Worm (Caenorhabditis elegans): ENCODE results near the gene T24H10.5.

The T24H10.5 gene

DNA sequence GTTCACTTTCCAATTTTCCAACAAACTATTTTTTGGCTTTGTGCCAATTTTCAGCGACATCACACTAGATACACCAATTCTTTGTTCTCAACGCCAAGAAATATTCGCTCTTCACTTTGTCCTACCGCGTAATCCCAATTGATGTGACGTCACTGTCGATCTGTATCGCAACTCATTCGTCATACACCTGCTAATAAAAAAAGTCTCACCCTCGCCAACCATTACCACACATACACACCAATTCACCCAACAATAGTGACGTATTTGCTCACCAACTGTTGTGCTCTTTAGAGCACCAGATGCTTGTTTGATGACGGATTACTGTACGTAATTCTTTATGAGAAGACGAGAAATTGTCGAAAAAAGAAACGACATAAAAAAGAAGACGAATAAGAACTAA lies 37.5 kb upstream of the T24H10.5 start:
- TF ChIP-seq aly-2 (tag; optimal IDR thresholded peaks at IDR 0.05) (no peak), ztf-11 (tag; optimal IDR thresholded peaks at IDR 0.05) (peak in 1 of 2 experiments; percentile 58), sup-37 (GFP tag; optimal IDR thresholded peaks at IDR 0.05) (no peak), nhr-19 (GFP tag; conservative IDR thresholded peaks at IDR 0.05) (no peak), nhr-71 (tag; optimal IDR thresholded peaks at IDR 0.05) (peak; percentile 7), rnt-1 (tag; optimal IDR thresholded peaks at IDR 0.05) (no peak), elt-2 (tag; optimal IDR thresholded peaks at IDR 0.05) (no peak), tbx-2 (tag; optimal IDR thresholded peaks at IDR 0.05) (peak; percentile 13)

DNA sequence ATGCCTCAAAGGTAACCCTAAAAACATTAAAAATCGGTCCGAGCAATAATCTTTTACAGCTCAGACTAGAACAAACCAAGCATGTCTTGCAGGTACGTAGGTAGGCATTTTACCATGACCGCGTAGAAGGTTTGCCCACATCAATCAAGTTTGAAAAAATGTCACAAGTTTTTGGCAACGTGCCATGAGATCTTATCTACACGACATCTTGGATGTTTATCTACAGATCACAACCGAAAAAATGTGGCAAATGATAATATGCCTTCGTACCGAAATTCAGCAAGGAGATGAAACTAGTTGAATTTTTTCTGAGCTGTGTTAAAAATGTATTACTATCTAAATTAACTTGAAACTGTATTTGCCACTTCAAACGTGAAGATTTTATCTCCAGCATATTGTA lies 36.5 kb upstream of the T24H10.5 start:
- no peak for TF ChIP-seq zip-4 (GFP tag; optimal IDR thresholded peaks at IDR 0.05)
- TF ChIP-seq snu-23 (GFP tag; optimal IDR thresholded peaks at IDR 0.05), result peak; percentile 35
- TF ChIP-seq C16A3.4 (tag; optimal IDR thresholded peaks at IDR 0.05), result peak; percentile 2
- peak; percentile 65 for TF ChIP-seq lin-14 (GFP tag; optimal IDR thresholded peaks at IDR 0.05)
- no peak for TF ChIP-seq tlp-1 (tag; optimal IDR thresholded peaks at IDR 0.05)
- TF ChIP-seq nhr-85 (tag), result peak; percentile 91
- TF ChIP-seq mdl-1 (tag; optimal IDR thresholded peaks at IDR 0.05), result peak in 1 of 2 experiments; percentile 7
- no peak for TF ChIP-seq nhr-28 (tag; optimal IDR thresholded peaks at IDR 0.05)
- no peak for TF ChIP-seq Y116A8C.19 (tag; optimal IDR thresholded peaks at IDR 0.05; ENCODE audit: borderline replicate concordance)
- TF ChIP-seq efl-3 (GFP tag; optimal IDR thresholded peaks at IDR 0.05), result peak; percentile 20
- TF ChIP-seq lin-39 (tag; optimal IDR thresholded peaks at IDR 0.05), result peak; percentile 22
- peak; percentile 26 for TF ChIP-seq rnt-1 (tag; optimal IDR thresholded peaks at IDR 0.05)
- TF ChIP-seq nhr-84 (tag; optimal IDR thresholded peaks at IDR 0.05), result no peak
- no peak for TF ChIP-seq efl-1 (optimal IDR thresholded peaks at IDR 0.05)
- peak in 1 of 2 experiments; percentile 28 for TF ChIP-seq efl-1 (GFP tag; optimal IDR thresholded peaks at IDR 0.05 in 1 of 2)
- TF ChIP-seq nhr-71 (tag; optimal IDR thresholded peaks at IDR 0.05), result peak; percentile 45
- TF ChIP-seq elt-3 (tag; optimal IDR thresholded peaks at IDR 0.05), result peak in 1 of 6 experiments; percentile 62
- no peak for TF ChIP-seq isw-1 (GFP tag; IDR thresholded peaks at IDR 0.05)
- TF ChIP-seq pag-3 (tag; optimal IDR thresholded peaks at IDR 0.05; ENCODE audit: borderline replicate concordance, insufficient read depth), result peak; percentile 32
- TF ChIP-seq lsy-2 (tag; optimal IDR thresholded peaks at IDR 0.05), result peak in 1 of 2 experiments; percentile 20
- TF ChIP-seq nhr-20 (tag; optimal IDR thresholded peaks at IDR 0.05), result peak; percentile 42

DNA sequence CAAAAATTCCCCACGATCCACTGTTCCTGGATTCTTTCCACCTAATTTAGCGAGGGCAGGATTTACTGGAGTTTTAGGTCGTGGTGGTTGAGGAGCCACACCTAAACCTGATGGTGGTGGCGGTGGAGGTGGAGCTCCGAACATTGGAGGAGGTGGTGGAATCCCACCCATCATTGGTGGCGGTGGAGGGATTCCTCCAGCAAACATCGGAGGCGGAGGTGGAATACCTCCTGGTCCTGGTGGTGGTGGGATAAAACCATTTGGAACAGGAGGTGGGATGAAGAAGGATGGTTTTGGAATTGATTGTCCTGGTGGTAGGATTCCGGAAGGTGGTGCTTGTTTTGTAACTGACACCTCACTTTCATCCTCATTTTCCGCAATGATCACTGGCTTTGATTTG lies 31.1 kb upstream of the T24H10.5 start:
- TF ChIP-seq hlh-17 (GFP tag; optimal IDR thresholded peaks at IDR 0.05; ENCODE audit: borderline replicate concordance), result no peak
- TF ChIP-seq unc-86 (tag; optimal IDR thresholded peaks at IDR 0.05), result no peak
- no peak for TF ChIP-seq elt-3 (tag; optimal IDR thresholded peaks at IDR 0.05)
- TF ChIP-seq egl-13 (tag; optimal IDR thresholded peaks at IDR 0.05), result no peak
- no peak for TF ChIP-seq ceh-63 (GFP tag; optimal IDR thresholded peaks at IDR 0.05)
- TF ChIP-seq aha-1 (tag; optimal IDR thresholded peaks at IDR 0.05), result no peak
- TF ChIP-seq C04F5.9 (tag; optimal IDR thresholded peaks at IDR 0.05), result no peak
- TF ChIP-seq sptf-1 (tag; optimal IDR thresholded peaks at IDR 0.05), result no peak
- TF ChIP-seq efl-3 (GFP tag; optimal IDR thresholded peaks at IDR 0.05), result no peak
- TF ChIP-seq mdl-1 (tag; optimal IDR thresholded peaks at IDR 0.05), result no peak
- no peak for TF ChIP-seq elt-2 (tag; optimal IDR thresholded peaks at IDR 0.05)
- TF ChIP-seq unc-62 (GFP tag; optimal IDR thresholded peaks at IDR 0.05), result no peak
- TF ChIP-seq grh-1 (GFP tag; IDR thresholded peaks at IDR 0.05), result no peak
- no peak for TF ChIP-seq snu-23 (GFP tag; optimal IDR thresholded peaks at IDR 0.05)

DNA sequence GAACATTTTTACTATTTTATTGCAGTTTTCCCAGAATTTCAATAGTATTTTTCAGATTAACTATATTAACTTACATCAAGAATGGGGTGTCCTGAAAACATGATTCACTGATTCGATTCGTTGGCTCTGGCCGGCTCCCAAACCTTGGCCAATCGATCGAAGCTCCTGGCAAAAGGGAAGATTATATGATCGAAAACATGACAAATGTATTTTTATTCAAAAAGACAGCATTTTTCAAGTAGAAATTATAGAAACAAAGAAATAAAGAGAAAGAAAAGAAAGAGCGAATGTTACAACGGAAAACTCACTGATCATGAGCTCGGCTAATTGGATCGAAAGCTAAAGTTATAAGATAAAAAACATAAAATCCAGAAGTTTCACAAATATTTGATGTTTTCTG lies 30.2 kb upstream of the T24H10.5 start, which contains the start of gene T24B8.4:
T24B8.4 (minus strand) TSS at position 101 of the 400 bp plus-strand sequence.
- TF ChIP-seq fkh-10 (GFP tag; optimal IDR thresholded peaks at IDR 0.05) (no peak), grh-1 (GFP tag; IDR thresholded peaks at IDR 0.05) (no peak), nhr-12 (tag; optimal IDR thresholded peaks at IDR 0.05) (no peak)

Measured in whole organism, L1 larva.